Worm (Caenorhabditis elegans) whole organism, L2 larva: Measurements from ENCODE around the gene toh-1.
A peak's percentile ranks its signal among the peaks of the same experiment; 100 is the strongest.
"Not testable (repeated sequence)": the region's sequence is repeated elsewhere in the genome, so short reads cannot be mapped to it uniquely, and the experiment has no call there.

ENCODE experiments used
- C34F6.9 ChIP-seq: fragments of 150-350 bp; optimal IDR thresholded peaks from 2 replicates; lab custom pipeline; 2014; ENCODE audit warnings: missing biosample characterization, missing genetic modification characterization
- F13H6.1 ChIP-seq: sonication (generic microtip); optimal IDR thresholded peaks from 2 replicates; lab custom pipeline; 2016; ENCODE audit warnings: missing genetic modification characterization, missing compliant biosample characterization
- Y55F3AM.14 ChIP-seq: fragments of 200-800 bp; sonication (Bioruptor generic); optimal IDR thresholded peaks from 2 replicates; lab custom pipeline; 2018; ENCODE audit warnings: mild to moderate bottlenecking, missing genetic modification characterization, missing compliant biosample characterization
- aly-2 ChIP-seq: fragments of 150-350 bp; optimal IDR thresholded peaks from 2 replicates; lab custom pipeline; 2014; ENCODE audit warnings: missing biosample characterization, missing genetic modification characterization
- ama-1 ChIP-seq: fragments of 150-350 bp; optimal IDR thresholded peaks from 2 replicates; lab custom pipeline; 2018; ENCODE audit warnings: inconsistent platforms
- blmp-1 ChIP-seq: sonication (generic microtip); optimal IDR thresholded peaks from 2 replicates; lab custom pipeline; 2017; ENCODE audit warnings: missing genetic modification characterization, mild to moderate bottlenecking, missing compliant biosample characterization, antibody characterized with exemption, moderate library complexity; ENCODE audit not compliant: insufficient read depth
- ceh-16 ChIP-seq: fragments of 150-350 bp; optimal IDR thresholded peaks from 2 replicates; lab custom pipeline; 2014; ENCODE audit warnings: missing biosample characterization, missing genetic modification characterization
- crh-2 ChIP-seq: sonication (generic microtip); optimal IDR thresholded peaks from 2 replicates; lab custom pipeline; 2017; ENCODE audit warnings: missing biosample characterization, missing genetic modification characterization
- dmd-4 ChIP-seq: sonication (generic microtip); optimal IDR thresholded peaks from 2 replicates; lab custom pipeline; 2017; ENCODE audit warnings: missing biosample characterization, missing genetic modification characterization
- egl-27 ChIP-seq: sonication (generic microtip); optimal IDR thresholded peaks from 3 replicates; lab custom pipeline; 2017; ENCODE audit warnings: missing biosample characterization, missing genetic modification reagents, missing genetic modification characterization
- elt-1 ChIP-seq: fragments of 150-350 bp; optimal IDR thresholded peaks from 2 replicates; lab custom pipeline; 2014; ENCODE audit warnings: missing biosample characterization, missing genetic modification characterization
- fos-1 ChIP-seq: fragments of 150-350 bp; optimal IDR thresholded peaks from 2 replicates; lab custom pipeline; 2014; ENCODE audit warnings: missing biosample characterization, missing genetic modification characterization
- gmeb-1 ChIP-seq: fragments of 150-350 bp; optimal IDR thresholded peaks from 2 replicates; lab custom pipeline; 2014; ENCODE audit warnings: missing biosample characterization, missing genetic modification characterization
- lin-11 ChIP-seq: fragments of 150-350 bp; sonication (generic microtip); optimal IDR thresholded peaks from 2 replicates; lab custom pipeline; 2014; ENCODE audit warnings: missing biosample characterization, missing genetic modification characterization, inconsistent platforms, mixed read lengths
- lsy-2 ChIP-seq, 2 experiments: fragments of 150-350 bp in 1 of 2; sonication (generic microtip) in 1 of 2; optimal IDR thresholded peaks; 2 replicates each; lab custom pipeline; 2014 to 2017; ENCODE audit warnings: missing biosample characterization in 2 of 2, missing genetic modification characterization in 2 of 2
- mbf-1 ChIP-seq: sonication (generic microtip); optimal IDR thresholded peaks from 2 replicates; lab custom pipeline; 2017; ENCODE audit warnings: missing biosample characterization, missing genetic modification characterization
- nhr-10 ChIP-seq: sonication (generic microtip); optimal IDR thresholded peaks from 2 replicates; lab custom pipeline; 2017; ENCODE audit warnings: missing biosample characterization, missing genetic modification characterization
- nhr-11 ChIP-seq: fragments of 150-350 bp; optimal IDR thresholded peaks from 2 replicates; lab custom pipeline; 2014; ENCODE audit warnings: missing biosample characterization, missing genetic modification characterization
- nhr-237 ChIP-seq: fragments of 150-350 bp; optimal IDR thresholded peaks from 2 replicates; lab custom pipeline; 2014; ENCODE audit warnings: missing biosample characterization, missing genetic modification characterization
- nhr-25 ChIP-seq: fragments of 150-350 bp; sonication (generic microtip); optimal IDR thresholded peaks from 3 replicates; lab custom pipeline; 2014; ENCODE audit warnings: missing biosample characterization, missing genetic modification characterization
- nhr-77 ChIP-seq: fragments of 150-350 bp; optimal IDR thresholded peaks from 2 replicates; lab custom pipeline; 2014; ENCODE audit warnings: missing biosample characterization, missing genetic modification characterization
- sem-4 ChIP-seq: fragments of 150-350 bp; optimal IDR thresholded peaks from 2 replicates; lab custom pipeline; 2014; ENCODE audit warnings: missing biosample characterization, missing genetic modification reagents, missing genetic modification characterization
- sma-3 ChIP-seq: sonication (generic microtip); optimal IDR thresholded peaks from 2 replicates; lab custom pipeline; 2016; ENCODE audit warnings: missing genetic modification reagents, missing genetic modification characterization, missing compliant biosample characterization
- sma-9 ChIP-seq, 2 experiments: fragments of 150-350 bp in 1 of 2; sonication (generic microtip) in 1 of 2; optimal IDR thresholded peaks; 2 replicates each; lab custom pipeline; 2014 to 2016; ENCODE audit warnings: missing genetic modification characterization in 2 of 2, mild to moderate bottlenecking in 1 of 2, missing biosample characterization in 1 of 2, missing compliant biosample characterization in 1 of 2, missing genetic modification reagents in 1 of 2, moderate library complexity in 1 of 2
- unc-55 ChIP-seq: fragments of 150-350 bp; sonication (generic microtip); optimal IDR thresholded peaks from 3 replicates; lab custom pipeline; 2014; ENCODE audit warnings: missing biosample characterization, missing genetic modification reagents, missing genetic modification characterization
- ztf-4 ChIP-seq: fragments of 150-350 bp; optimal IDR thresholded peaks from 2 replicates; lab custom pipeline; 2014; ENCODE audit warnings: missing biosample characterization, missing genetic modification characterization

The toh-1 gene

DNA sequence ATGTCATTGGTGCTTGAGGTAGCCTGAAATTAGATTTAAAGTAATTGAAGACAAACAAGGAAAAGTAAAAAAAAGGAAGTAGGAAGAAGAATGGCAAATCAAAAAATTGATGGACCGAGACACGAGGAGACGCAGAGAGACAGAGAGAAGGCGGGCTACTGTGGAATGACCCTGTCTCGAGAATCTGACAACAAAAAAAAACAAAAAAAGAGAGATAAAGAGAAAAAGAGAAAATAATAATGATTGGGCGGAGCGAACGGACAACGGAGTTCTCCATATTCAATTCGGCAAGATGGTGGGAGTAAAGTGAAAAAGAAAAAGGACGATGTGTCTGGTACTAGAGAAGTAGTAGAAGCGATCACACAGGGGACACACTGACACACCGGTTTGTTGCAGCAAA lies at the start of gene toh-1:
Gene toh-1 (minus strand): TSS at position 23 of the 400 bp plus-strand sequence.
- TF ChIP-seq blmp-1: peak; percentile 34
- TF ChIP-seq Y55F3AM.14 (GFP tag; lab: Kevin White, UChicago): no peak
- no peak for TF ChIP-seq fos-1 (tag; lab: Kevin White, UChicago)
- TF ChIP-seq nhr-25: peak; percentile 70
- TF ChIP-seq sma-3: peak; percentile 11
- TF ChIP-seq nhr-11 (tag; lab: Kevin White, UChicago): no peak
- peak; percentile 19 for TF ChIP-seq crh-2 (tag; lab: Kevin White, UChicago)

DNA sequence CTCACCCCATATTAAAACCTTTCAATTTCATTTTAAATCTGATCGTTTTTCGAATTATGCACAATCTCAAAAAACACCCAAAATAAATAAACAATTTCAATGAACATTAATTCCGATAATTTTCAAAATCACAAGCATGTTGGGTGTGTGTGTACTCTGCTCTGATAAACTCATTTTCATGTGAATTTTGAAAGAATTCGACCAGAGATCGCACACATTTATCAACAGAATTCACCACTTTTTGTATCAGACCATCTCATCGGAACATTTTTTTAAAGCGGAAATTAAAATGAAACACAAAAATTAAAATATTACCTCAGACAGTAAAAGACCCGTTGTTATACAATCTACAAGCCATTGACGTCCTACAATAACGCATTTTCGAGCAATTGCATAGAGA lies 49.2 kb upstream of the toh-1 start:
- peak; percentile 58 for TF ChIP-seq sma-9 (GFP tag; optimal IDR thresholded peaks at IDR 0.05; lab: Kevin White, UChicago)
- TF ChIP-seq sma-9 (tag; optimal IDR thresholded peaks at IDR 0.05; lab: Kevin White, UChicago): not testable (repeated sequence)

DNA sequence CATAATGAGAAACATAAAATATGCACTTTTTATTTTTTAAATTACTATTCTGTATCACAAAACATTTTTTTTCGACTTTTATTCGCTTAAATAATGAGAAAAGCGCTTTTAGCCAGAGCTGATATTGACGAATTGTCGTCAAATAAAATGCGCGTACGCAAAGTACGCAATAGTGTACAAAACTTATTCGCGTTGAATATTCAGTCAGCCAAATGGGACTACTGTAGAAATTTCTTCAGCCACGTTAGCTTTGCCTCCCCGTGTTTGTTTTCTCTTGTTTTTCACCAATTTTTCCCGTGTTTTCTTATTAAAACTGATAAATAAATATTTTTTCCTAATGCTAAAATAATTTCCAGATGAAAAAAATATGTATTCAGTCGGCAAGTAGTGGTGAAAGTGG lies 48.2 kb upstream of the toh-1 start:
- peak; percentile 31 for TF ChIP-seq F13H6.1
- peak; percentile 4 for TF ChIP-seq unc-55 (GFP tag; lab: Kevin White, UChicago)
- peak; percentile 72 for TF ChIP-seq sma-3
- TF ChIP-seq lsy-2 (tag; optimal IDR thresholded peaks at IDR 0.05; lab: Kevin White, UChicago): peak; percentile 72 to 95
- TF ChIP-seq, all 48 proteins: peak for 4; not testable (repeated sequence) for 44

DNA sequence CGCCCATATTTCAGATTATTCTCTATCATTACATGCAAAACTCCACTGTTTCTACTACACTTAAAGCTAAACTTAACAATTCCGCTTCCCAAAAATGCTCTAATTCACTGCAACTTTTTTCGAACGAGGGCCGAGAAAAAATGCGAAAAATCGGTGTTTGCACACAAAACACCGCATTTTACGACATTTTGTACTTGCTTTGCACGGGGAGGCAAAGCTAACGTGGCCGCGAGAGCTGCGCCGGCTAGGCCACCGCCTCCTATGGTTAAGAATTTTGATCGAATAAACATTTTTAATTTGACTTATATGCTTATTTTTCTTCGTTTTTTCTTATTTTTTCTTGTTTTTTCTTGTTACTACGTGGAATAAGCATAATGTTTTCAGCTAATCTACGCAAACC lies 46.0 kb upstream of the toh-1 start:
- TF ChIP-seq F13H6.1 (peak; percentile 7), sma-3 (peak; percentile 14), sma-9 (GFP tag; optimal IDR thresholded peaks at IDR 0.05; lab: Kevin White, UChicago) (peak; percentile 50), lsy-2 (tag; optimal IDR thresholded peaks at IDR 0.05; lab: Kevin White, UChicago) (peak; percentile 66 to 87), C34F6.9 (tag; lab: Kevin White, UChicago) (peak; percentile 27)
- not testable (repeated sequence) for TF ChIP-seq sma-9 (tag; optimal IDR thresholded peaks at IDR 0.05; lab: Kevin White, UChicago)

DNA sequence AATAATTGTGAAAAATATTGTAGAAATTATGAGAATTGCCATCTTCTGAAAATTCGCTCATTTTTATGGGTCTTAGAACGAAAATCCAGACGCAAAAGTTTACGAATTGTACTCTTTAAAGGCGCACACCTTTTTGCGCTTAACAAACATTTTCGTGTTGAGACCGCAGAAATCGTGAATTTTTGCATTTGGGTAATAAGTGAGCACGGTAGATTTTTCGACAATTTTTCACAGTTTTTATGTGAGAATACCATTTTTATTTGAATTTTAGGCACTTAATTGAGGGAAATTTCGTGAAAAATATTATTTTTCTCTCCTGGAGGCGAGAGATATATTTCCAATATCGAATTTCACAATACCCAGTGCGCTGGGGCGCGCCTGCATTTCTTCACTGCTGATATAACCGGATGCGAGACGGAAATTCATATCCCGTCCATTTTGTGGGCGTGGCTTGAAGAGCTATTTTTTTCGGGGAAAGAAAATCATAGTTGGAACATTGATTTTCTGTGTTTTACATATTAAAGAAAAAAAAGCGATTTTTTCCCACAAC lies 43.3 kb upstream of the toh-1 start, which contains the start of gene cyp-25A4:
Gene cyp-25A4 (minus strand): TSS at position 51 of the 550 bp plus-strand sequence.
- peak in 1 of 2 experiments; percentile 9 for TF ChIP-seq lsy-2 (tag; optimal IDR thresholded peaks at IDR 0.05; lab: Kevin White, UChicago)

DNA sequence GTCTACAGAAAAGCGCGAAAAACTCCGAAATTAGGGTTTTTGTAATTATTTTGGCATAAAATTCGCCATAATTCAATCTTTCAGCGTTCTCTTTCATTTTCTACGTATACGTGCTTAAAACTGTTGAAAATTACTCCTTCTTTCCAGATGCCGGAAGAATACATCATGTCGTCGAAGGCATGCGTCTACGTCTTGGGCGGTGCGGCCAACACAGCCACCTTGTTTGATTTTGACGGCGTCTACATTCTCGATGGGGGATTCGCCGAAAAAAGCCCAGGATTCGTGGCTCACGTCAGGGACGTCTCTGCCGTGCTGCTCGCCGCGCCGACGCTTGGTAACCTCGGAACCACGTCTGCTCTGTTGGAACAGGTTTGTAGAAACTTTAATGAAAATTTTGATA lies 35.9 kb upstream of the toh-1 start, which contains the start of gene maph-1.3:
Gene maph-1.3 (plus strand): TSS at position 148 of the 400 bp plus-strand sequence.
- TF ChIP-seq crh-2, ceh-16, C34F6.9 (tag; lab: Kevin White, UChicago): not testable (repeated sequence)

DNA sequence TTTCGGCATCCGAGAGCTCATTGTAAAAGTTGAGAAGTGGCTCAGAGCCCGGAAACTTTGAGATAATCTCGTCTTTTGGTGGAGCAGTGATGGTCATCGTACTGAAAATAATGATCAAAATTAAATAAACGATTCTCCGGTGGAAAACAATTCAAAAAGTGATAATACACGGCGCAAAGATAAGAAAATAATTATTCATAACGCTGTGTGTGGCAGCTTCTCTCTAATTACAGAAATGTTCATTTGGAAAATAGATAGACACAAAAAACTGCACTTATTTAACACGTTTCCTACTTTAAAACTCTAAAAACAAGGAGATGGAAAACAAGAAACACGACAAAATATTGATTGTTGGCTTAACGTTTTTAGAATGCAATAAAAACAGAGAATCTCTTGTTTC lies 34.7 kb upstream of the toh-1 start, which contains the start of gene C36A4.4:
Gene C36A4.4 (minus strand): TSS at position 101 of the 400 bp plus-strand sequence.
- TF ChIP-seq dmd-4 (tag; lab: Kevin White, UChicago); ztf-4 (tag; lab: Kevin White, UChicago); lin-11: not testable (repeated sequence)

DNA sequence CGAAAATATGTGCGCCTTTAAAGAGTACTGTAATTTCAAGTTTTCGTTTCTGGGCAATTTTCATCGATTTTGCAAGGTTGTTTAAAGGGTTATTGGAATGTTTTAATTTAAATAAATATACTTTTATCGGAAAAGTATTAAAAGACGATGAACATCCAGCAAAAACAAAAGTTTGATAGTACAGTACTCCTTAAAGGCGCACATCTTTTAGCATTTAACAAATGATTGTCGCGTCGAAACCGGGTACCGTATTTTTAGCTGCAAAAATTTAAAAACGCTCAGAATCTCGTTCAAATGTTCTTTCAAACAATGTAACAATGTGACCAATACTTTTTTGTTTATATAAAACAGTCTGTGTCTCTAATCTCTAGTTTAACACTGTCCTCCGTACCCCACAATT lies 31.4 kb upstream of the toh-1 start, which contains the start of gene C36A4.11:
Gene C36A4.11 (plus strand): TSS at position 301 of the 400 bp plus-strand sequence.
- not testable (repeated sequence) for TF ChIP-seq elt-1 (tag; lab: Kevin White, UChicago); mbf-1 (tag; lab: Kevin White, UChicago); lsy-2 (tag; optimal IDR thresholded peaks at IDR 0.05; lab: Kevin White, UChicago)

DNA sequence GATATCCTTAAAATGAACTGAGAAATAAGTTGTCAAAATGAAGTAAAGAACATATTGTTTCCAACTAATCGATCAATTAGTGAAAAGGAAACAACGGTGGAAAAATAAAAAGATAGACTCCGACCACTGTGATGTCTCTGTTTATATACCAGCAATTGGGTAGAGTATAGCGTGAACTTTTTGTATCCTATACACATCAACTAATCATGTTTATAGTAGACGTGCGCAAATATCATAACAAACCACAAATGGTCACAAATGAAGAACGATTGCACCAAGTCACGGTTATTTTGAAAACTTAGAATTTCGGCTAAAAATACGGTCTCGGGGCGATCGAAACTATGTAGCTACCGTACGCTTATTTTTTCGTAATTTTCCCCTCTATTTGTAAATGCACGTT lies 30.8 kb upstream of the toh-1 start, which contains the start of gene cyp-25A3:
Gene cyp-25A3 (minus strand): TSS at position 101 of the 400 bp plus-strand sequence.
- TF ChIP-seq elt-1 (tag; lab: Kevin White, UChicago) (no peak), dmd-4 (tag; lab: Kevin White, UChicago) (no peak), gmeb-1 (tag; lab: Kevin White, UChicago) (no peak), ama-1 (lab: Kevin White, UChicago) (no peak), nhr-237 (tag; lab: Kevin White, UChicago) (no peak), nhr-77 (tag; lab: Kevin White, UChicago) (no peak), nhr-10 (tag; lab: Kevin White, UChicago) (no peak), egl-27 (tag; lab: Kevin White, UChicago) (no peak), sem-4 (no peak), aly-2 (no peak), crh-2 (tag; lab: Kevin White, UChicago) (no peak), fos-1 (tag; lab: Kevin White, UChicago) (no peak)
